Worm (Caenorhabditis elegans) whole organism, young adult: ENCODE measurements around the gene C17E7.12.

Experiments used
- B0261.1 ChIP-seq: sonication (generic microtip); optimal IDR thresholded peaks from 2 replicates; lab custom pipeline; 2016; ENCODE audit warnings: mild to moderate bottlenecking, missing genetic modification characterization, moderate library complexity, missing compliant biosample characterization
- Y53F4B.3 ChIP-seq: fragments of 200-800 bp; sonication (Bioruptor generic); IDR thresholded peaks from 2 replicates; pipeline ENCODE4 v1.3.6; 2022; ENCODE audit warnings: missing genetic modification reagents, missing genetic modification characterization, missing compliant biosample characterization
- ama-1 ChIP-seq, 3 experiments: fragments of 150-350 bp in 1 of 3; sonication (generic microtip) in 2 of 3; optimal IDR thresholded peaks; 2 replicates each; lab custom pipeline; 2014 to 2018; ENCODE audit warnings: missing biosample characterization in 2 of 3, missing genetic modification characterization in 2 of 3, missing genetic modification reagents in 2 of 3
- aptf-3 ChIP-seq: fragments of 200-800 bp; sonication (Bioruptor generic); IDR thresholded peaks from 2 replicates; pipeline ENCODE4 v1.3.6; 2022; ENCODE audit warnings: missing genetic modification characterization, missing compliant biosample characterization
- dox-1 ChIP-seq: fragments of 200-800 bp; sonication (Bioruptor generic); IDR thresholded peaks from 2 replicates; pipeline ENCODE4 v1.3.6; 2022; ENCODE audit warnings: missing genetic modification reagents, missing genetic modification characterization, missing compliant biosample characterization
- gei-17 ChIP-seq: fragments of 200-800 bp; sonication (Bioruptor generic); optimal IDR thresholded peaks from 2 replicates; lab custom pipeline; 2018; ENCODE audit warnings: mild to moderate bottlenecking, missing genetic modification characterization, missing compliant biosample characterization
- let-526 ChIP-seq: fragments of 200-800 bp; sonication (Bioruptor generic); IDR thresholded peaks from 2 replicates; pipeline ENCODE4 v1.3.6; 2022; ENCODE audit warnings: missing genetic modification reagents, missing genetic modification characterization, missing compliant biosample characterization
- mel-28 ChIP-seq: sonication (generic microtip); optimal IDR thresholded peaks from 2 replicates; lab custom pipeline; 2016; ENCODE audit warnings: borderline replicate concordance, mild to moderate bottlenecking, missing genetic modification characterization, missing compliant biosample characterization
- pha-4 ChIP-seq: fragments of 150-350 bp; sonication (generic microtip); optimal IDR thresholded peaks from 2 replicates; lab custom pipeline; 2014; ENCODE audit warnings: missing biosample characterization, missing genetic modification reagents, missing genetic modification characterization
- rcor-1 ChIP-seq: fragments of 200-800 bp; sonication (Bioruptor generic); IDR thresholded peaks from 2 replicates; pipeline ENCODE4 v1.3.6; 2022; ENCODE audit warnings: missing genetic modification reagents, missing genetic modification characterization, missing compliant biosample characterization
- snpc-4 ChIP-seq, 5 experiments: fragments of 150-350 bp in 1 of 5; sonication (generic microtip) in 4 of 5; optimal IDR thresholded peaks; 2 replicates each; lab custom pipeline; 2014 to 2018; ENCODE audit warnings: missing genetic modification characterization in 5 of 5, missing biosample characterization in 3 of 5, antibody characterized with exemption in 2 of 5, mild to moderate bottlenecking in 2 of 5, missing compliant biosample characterization in 2 of 5, missing genotype in 2 of 5, moderate library complexity in 2 of 5, missing genetic modification reagents in 1 of 5
- zfh-2 ChIP-seq: fragments of 200-800 bp; sonication (Bioruptor generic); conservative IDR thresholded peaks from 2 replicates; pipeline ENCODE4 v1.3.6; 2022; ENCODE audit warnings: missing genetic modification reagents, missing genetic modification characterization, missing compliant biosample characterization

- no peak for TF ChIP-seq ama-1 (optimal IDR thresholded peaks at IDR 0.05; lab: Kevin White, UChicago)
- no peak for TF ChIP-seq ama-1 (GFP tag; optimal IDR thresholded peaks at IDR 0.05; lab: Kevin White, UChicago)
- TF ChIP-seq zfh-2 (GFP tag; lab: Robert Waterston, UW), result no peak
- TF ChIP-seq B0261.1 (tag; lab: Kevin White, UChicago), result no peak
- no peak for TF ChIP-seq let-526 (GFP tag; lab: Robert Waterston, UW)
- TF ChIP-seq Y53F4B.3 (GFP tag; lab: Robert Waterston, UW), result no peak
- no peak for TF ChIP-seq rcor-1 (GFP tag; lab: Robert Waterston, UW)
- TF ChIP-seq mel-28 (tag; lab: Kevin White, UChicago), result no peak
- TF ChIP-seq gei-17 (GFP tag; lab: Kevin White, UChicago), result no peak
- TF ChIP-seq aptf-3, result no peak
- TF ChIP-seq snpc-4 (GFP tag; optimal IDR thresholded peaks at IDR 0.05; lab: Kevin White, UChicago), result no peak
- no peak for TF ChIP-seq snpc-4 (tag; optimal IDR thresholded peaks at IDR 0.05; lab: Kevin White, UChicago)
- TF ChIP-seq pha-4 (tag; lab: Kevin White, UChicago), result no peak
- TF ChIP-seq dox-1 (GFP tag; lab: Robert Waterston, UW), result no peak
These were observed 2.7 kb downstream of the C17E7.12 start, which contains the start of gene C17E7.13 for ce11 chrV:3889113-3889512.
